Worm (Caenorhabditis elegans) whole organism, L4 larva: ENCODE data around the gene R08E3.1.

Source experiments
- ceh-28 ChIP-seq: fragments of 150-350 bp; optimal IDR thresholded peaks from 2 replicates; lab custom pipeline; 2014; ENCODE audit warnings: missing biosample characterization, missing genetic modification reagents, missing genetic modification characterization
- ceh-62 ChIP-seq: sonication (generic microtip); optimal IDR thresholded peaks from 2 replicates; lab custom pipeline; 2017; ENCODE audit warnings: missing biosample characterization, missing genetic modification characterization
- ces-1 ChIP-seq: fragments of 150-350 bp; sonication (generic microtip); optimal IDR thresholded peaks from 4 replicates; lab custom pipeline; 2014; ENCODE audit warnings: missing biosample characterization, missing genetic modification reagents, missing genetic modification characterization
- lsy-2 ChIP-seq, 2 experiments: fragments of 150-350 bp in 1 of 2; sonication (generic microtip) in 1 of 2; optimal IDR thresholded peaks; 2 replicates each; lab custom pipeline; 2014 to 2017; ENCODE audit warnings: missing biosample characterization in 2 of 2, missing genetic modification characterization in 2 of 2
- pha-4 ChIP-seq, 2 experiments: fragments of 150-350 bp in 1 of 2; fragments of 200-800 bp in 1 of 2; sonication (Bioruptor generic) in 1 of 2; IDR thresholded peaks in 1 of 2; optimal IDR thresholded peaks in 1 of 2; 2 replicates each; pipeline versions ENCODE4 v1.3.6 to Lab custom; 2014 to 2022; ENCODE audit warnings: missing genetic modification characterization in 2 of 2, missing genetic modification reagents in 2 of 2, missing biosample characterization in 1 of 2, missing compliant biosample characterization in 1 of 2
- unc-62 ChIP-seq, 3 experiments: fragments of 150-350 bp in 1 of 3; sonication (generic microtip); optimal IDR thresholded peaks in 2 of 3; peaks in 1 of 3; 1 replicate in 1 of 3; 2 replicates in 2 of 3; lab custom pipeline; 2014 to 2017; ENCODE audit warnings: missing biosample characterization in 3 of 3, missing genetic modification characterization in 3 of 3, missing genetic modification reagents in 3 of 3, missing genotype in 1 of 3

- TF ChIP-seq ceh-62 (tag; lab: Kevin White, UChicago) = no peak
- TF ChIP-seq unc-62 (GFP tag; optimal IDR thresholded peaks at IDR 0.05 in 1 of 2; lab: Kevin White, UChicago) = peak in 1 of 2 experiments; percentile 99
- no peak for TF ChIP-seq unc-62 (tag; optimal IDR thresholded peaks at IDR 0.05; lab: Kevin White, UChicago)
- TF ChIP-seq pha-4 (GFP tag; IDR thresholded peaks at IDR 0.05; lab: Robert Waterston, UW) = no peak
- TF ChIP-seq pha-4 (tag; optimal IDR thresholded peaks at IDR 0.05; lab: Kevin White, UChicago) = no peak
- no peak for TF ChIP-seq ceh-28 (tag; lab: Kevin White, UChicago)
- no peak for TF ChIP-seq lsy-2 (tag; optimal IDR thresholded peaks at IDR 0.05; lab: Kevin White, UChicago)
- TF ChIP-seq ces-1 (GFP tag; lab: Kevin White, UChicago) = no peak
Observed at ce11 chrX:4864214-4864613, 41.8 kb downstream of the R08E3.1 start.
